Worm (Caenorhabditis elegans) whole organism, late embryonic: ENCODE measurements around the gene deb-1.

Source experiments
- ceh-34 ChIP-seq: sonication (generic microtip); optimal IDR thresholded peaks from 2 replicates; lab custom pipeline; 2016; ENCODE audit warnings: mild to moderate bottlenecking, missing genetic modification characterization, missing compliant biosample characterization
- pqm-1 ChIP-seq: sonication (generic microtip); optimal IDR thresholded peaks from 2 replicates; lab custom pipeline; 2016; ENCODE audit warnings: missing genetic modification characterization, missing compliant biosample characterization
- sdc-2 ChIP-seq: sonication (generic microtip); optimal IDR thresholded peaks from 2 replicates; lab custom pipeline; 2016; ENCODE audit warnings: missing genotype, missing genetic modification characterization, missing compliant biosample characterization

- TF ChIP-seq ceh-34 (tag; lab: Kevin White, UChicago) (no peak), sdc-2 (tag; lab: Kevin White, UChicago) (no peak), pqm-1 (no peak)
These were observed 41.9 kb downstream of the deb-1 start for ce11 chrIV:7052135-7052534.
